Worm (Caenorhabditis elegans) whole organism, mixed stage, embryonic: Measurements from ENCODE around the gene algn-12.

Source experiments
- M03D4.4 ChIP-seq: sonication (generic microtip); optimal IDR thresholded peaks from 2 replicates; lab custom pipeline; 2017; ENCODE audit warnings: mild to moderate bottlenecking, missing genetic modification characterization, missing compliant biosample characterization
- bed-3 ChIP-seq: fragments of 200-800 bp; sonication (Bioruptor generic); optimal IDR thresholded peaks from 3 replicates; lab custom pipeline; 2018; ENCODE audit warnings: mild to moderate bottlenecking, missing genetic modification characterization, moderate library complexity, missing compliant biosample characterization
- blmp-1 ChIP-seq: fragments of 150-350 bp; optimal IDR thresholded peaks from 2 replicates; lab custom pipeline; 2014; ENCODE audit warnings: missing biosample characterization, missing genetic modification characterization
- ceh-39 ChIP-seq: fragments of 150-350 bp; optimal IDR thresholded peaks from 2 replicates; lab custom pipeline; 2014; ENCODE audit warnings: missing biosample characterization, missing genetic modification characterization
- ceh-43 ChIP-seq: fragments of 200-800 bp; sonication (Bioruptor generic); optimal IDR thresholded peaks from 2 replicates; lab custom pipeline; 2018; ENCODE audit warnings: mild to moderate bottlenecking, missing genetic modification characterization, moderate library complexity, missing compliant biosample characterization
- ceh-83 ChIP-seq: fragments of 200-800 bp; sonication (Bioruptor generic); optimal IDR thresholded peaks from 2 replicates; lab custom pipeline; 2018; ENCODE audit warnings: mild to moderate bottlenecking, missing genetic modification characterization, missing compliant biosample characterization
- ces-1 ChIP-seq: fragments of 150-350 bp; optimal IDR thresholded peaks from 2 replicates; lab custom pipeline; 2014; ENCODE audit warnings: missing biosample characterization, missing genetic modification reagents, missing genetic modification characterization
- cnd-1 ChIP-seq: fragments of 200-800 bp; sonication (Bioruptor generic); optimal IDR thresholded peaks from 2 replicates; lab custom pipeline; 2018; ENCODE audit warnings: mild to moderate bottlenecking, missing genetic modification characterization, missing compliant biosample characterization
- drap-1 ChIP-seq: fragments of 200-800 bp; sonication (Bioruptor generic); optimal IDR thresholded peaks from 3 replicates; lab custom pipeline; 2018; ENCODE audit warnings: mild to moderate bottlenecking, missing genetic modification characterization, missing compliant biosample characterization
- elt-1 ChIP-seq: sonication (generic microtip); optimal IDR thresholded peaks from 2 replicates; lab custom pipeline; 2017; ENCODE audit warnings: missing genetic modification characterization, mild to moderate bottlenecking, missing compliant biosample characterization, antibody characterized with exemption, moderate library complexity, borderline replicate concordance; ENCODE audit not compliant: insufficient read depth
- elt-3 ChIP-seq: fragments of 150-350 bp; optimal IDR thresholded peaks from 2 replicates; lab custom pipeline; 2014; ENCODE audit warnings: missing biosample characterization, missing genetic modification characterization
- flh-1 ChIP-seq: fragments of 200-800 bp; sonication (Bioruptor generic); optimal IDR thresholded peaks from 2 replicates; lab custom pipeline; 2018; ENCODE audit warnings: mild to moderate bottlenecking, missing genetic modification characterization, moderate library complexity, missing compliant biosample characterization
- ham-2 ChIP-seq: fragments of 200-800 bp; sonication (Bioruptor generic); optimal IDR thresholded peaks from 2 replicates; lab custom pipeline; 2018; ENCODE audit warnings: mild to moderate bottlenecking, missing genetic modification characterization, missing compliant biosample characterization
- hlh-1 ChIP-seq: fragments of 150-350 bp; optimal IDR thresholded peaks from 2 replicates; lab custom pipeline; 2014; ENCODE audit warnings: missing biosample characterization, missing genetic modification reagents, missing genetic modification characterization
- lin-32 ChIP-seq: fragments of 200-800 bp; sonication (Bioruptor generic); optimal IDR thresholded peaks from 2 replicates; lab custom pipeline; 2018; ENCODE audit warnings: mild to moderate bottlenecking, missing genetic modification characterization, missing compliant biosample characterization
- lsy-2 ChIP-seq: fragments of 150-350 bp; optimal IDR thresholded peaks from 2 replicates; lab custom pipeline; 2014; ENCODE audit warnings: missing biosample characterization, missing genetic modification characterization
- mep-1 ChIP-seq: fragments of 150-350 bp; optimal IDR thresholded peaks from 2 replicates; lab custom pipeline; 2017; ENCODE audit warnings: missing biosample characterization, missing genetic modification reagents, missing genetic modification characterization, inconsistent platforms
- mls-2 ChIP-seq: sonication (generic microtip); optimal IDR thresholded peaks from 2 replicates; lab custom pipeline; 2016; ENCODE audit warnings: mild to moderate bottlenecking, missing genetic modification characterization, moderate library complexity, missing compliant biosample characterization
- nhr-28 ChIP-seq: fragments of 150-350 bp; optimal IDR thresholded peaks from 2 replicates; lab custom pipeline; 2014; ENCODE audit warnings: missing biosample characterization, missing genetic modification characterization
- nhr-76 ChIP-seq: sonication (generic microtip); optimal IDR thresholded peaks from 2 replicates; lab custom pipeline; 2017; ENCODE audit warnings: missing biosample characterization, missing genetic modification characterization
- pha-4 ChIP-seq: fragments of 150-350 bp; optimal IDR thresholded peaks from 2 replicates; lab custom pipeline; 2018; ENCODE audit warnings: missing biosample characterization, missing genetic modification reagents, missing genetic modification characterization
- sem-2 ChIP-seq: fragments of 200-800 bp; sonication (Bioruptor generic); optimal IDR thresholded peaks from 2 replicates; lab custom pipeline; 2018; ENCODE audit warnings: mild to moderate bottlenecking, missing genetic modification characterization, missing compliant biosample characterization
- snpc-4 ChIP-seq: fragments of 150-350 bp; optimal IDR thresholded peaks from 2 replicates; lab custom pipeline; 2014; ENCODE audit warnings: missing biosample characterization, missing genetic modification characterization
- sptf-1 ChIP-seq: sonication (generic microtip); optimal IDR thresholded peaks from 2 replicates; lab custom pipeline; 2017; ENCODE audit warnings: mild to moderate bottlenecking, missing genetic modification characterization, moderate library complexity, missing compliant biosample characterization
- tbx-8 ChIP-seq: fragments of 200-800 bp; sonication (Bioruptor generic); optimal IDR thresholded peaks from 2 replicates; lab custom pipeline; 2018; ENCODE audit warnings: mild to moderate bottlenecking, missing genetic modification characterization, moderate library complexity, missing compliant biosample characterization
- unc-39 ChIP-seq: fragments of 150-350 bp; optimal IDR thresholded peaks from 2 replicates; lab custom pipeline; 2014; ENCODE audit warnings: missing biosample characterization, missing genetic modification characterization
- unc-62 ChIP-seq: fragments of 150-350 bp; optimal IDR thresholded peaks from 2 replicates; lab custom pipeline; 2014; ENCODE audit warnings: missing biosample characterization, missing genetic modification reagents, missing genetic modification characterization
- zip-8 ChIP-seq: fragments of 150-350 bp; optimal IDR thresholded peaks from 2 replicates; lab custom pipeline; 2014; ENCODE audit warnings: missing biosample characterization, missing genetic modification characterization
- ztf-11 ChIP-seq: fragments of 150-350 bp; optimal IDR thresholded peaks from 2 replicates; lab custom pipeline; 2014; ENCODE audit warnings: missing biosample characterization, missing genetic modification characterization

Gene algn-12

DNA sequence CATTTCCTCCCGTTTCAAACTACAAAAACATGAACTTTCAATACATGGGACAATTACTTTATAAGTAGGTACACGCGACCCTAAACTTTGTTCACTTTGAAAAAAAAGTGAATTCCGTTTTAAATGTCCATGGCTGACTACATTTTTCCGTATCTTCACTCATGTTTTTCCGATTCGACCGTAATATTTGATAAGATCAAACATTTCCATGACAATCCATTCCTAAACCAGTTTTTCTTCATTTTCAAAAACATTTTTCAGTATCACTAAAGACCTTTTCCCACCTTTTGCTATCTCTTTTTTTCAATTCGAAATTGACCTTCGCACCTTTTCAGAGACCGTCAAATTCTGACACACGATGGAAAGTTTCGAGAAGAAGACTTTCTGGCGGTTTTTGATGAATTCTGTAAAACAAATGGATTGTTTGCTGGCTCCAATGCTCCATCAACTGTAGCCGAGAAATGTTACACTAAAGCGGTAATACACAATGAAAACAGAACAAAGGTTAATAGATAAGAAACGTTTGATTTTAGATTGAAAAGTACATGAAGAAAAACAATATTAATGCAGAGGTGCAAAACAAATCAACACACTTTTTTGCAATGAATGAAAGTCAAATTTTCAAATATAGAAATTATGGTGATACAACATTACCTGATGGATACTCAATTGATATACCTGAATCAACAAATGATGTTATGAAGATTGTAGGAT is 7.3 kb upstream of the algn-12 start:
- TF ChIP-seq nhr-28 (tag; lab: Kevin White, UChicago): no peak

DNA sequence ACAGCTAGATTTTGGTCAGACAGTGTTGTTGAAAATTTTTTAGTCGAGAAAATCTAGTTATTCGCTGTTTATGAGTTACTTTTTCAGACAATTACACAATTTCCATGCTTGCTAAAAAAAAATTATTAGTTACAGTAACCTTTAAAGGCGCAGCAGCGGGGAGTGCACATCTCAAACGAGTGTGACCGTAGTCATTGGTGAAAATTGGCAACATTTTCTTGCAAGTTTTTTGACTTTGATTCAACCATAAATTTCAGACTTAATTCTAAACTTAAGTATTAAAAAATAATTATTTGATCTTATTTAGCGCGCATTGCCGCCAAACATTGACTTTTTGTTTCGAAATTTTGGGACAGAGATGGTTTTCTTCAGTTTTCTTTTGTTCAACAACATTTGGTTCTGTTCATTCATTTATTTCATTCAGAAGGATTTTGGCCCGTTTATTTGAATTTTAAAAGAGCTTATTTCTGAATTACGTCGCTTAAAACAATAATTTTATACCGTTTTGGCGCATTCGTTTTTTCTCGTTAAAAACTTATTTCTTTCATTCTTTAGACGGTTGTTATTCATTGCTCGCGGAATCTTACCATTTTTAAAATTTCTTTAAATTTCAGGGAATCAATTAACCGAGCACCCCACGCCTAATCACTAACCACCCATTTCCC is 6.0 kb upstream of the algn-12 start, which contains the start of gene oma-2:
TSS of gene oma-2 (plus strand) at position 615 of the 665 bp plus-strand sequence.
- TF ChIP-seq lin-32: no peak

- TF ChIP-seq ham-2 (GFP tag; lab: Kevin White, UChicago) (no peak), sptf-1 (no peak), ceh-39 (tag; lab: Kevin White, UChicago) (no peak), drap-1 (GFP tag; lab: Kevin White, UChicago) (no peak), lsy-2 (tag; lab: Kevin White, UChicago) (peak; percentile 47), elt-1 (no peak), mls-2 (no peak), mep-1 (peak; percentile 54), pha-4 (tag; lab: Kevin White, UChicago) (no peak), flh-1 (GFP tag; lab: Kevin White, UChicago) (no peak), sem-2 (no peak), ztf-11 (tag; lab: Kevin White, UChicago) (no peak), M03D4.4 (tag; lab: Kevin White, UChicago) (no peak), bed-3 (GFP tag; lab: Kevin White, UChicago) (no peak), ces-1 (peak; percentile 49), zip-8 (tag; lab: Kevin White, UChicago) (no peak), unc-39 (tag; lab: Kevin White, UChicago) (no peak), unc-62 (GFP tag; lab: Kevin White, UChicago) (no peak), tbx-8 (GFP tag; lab: Kevin White, UChicago) (no peak), ceh-43 (no peak), nhr-28 (tag; lab: Kevin White, UChicago) (no peak), cnd-1 (tag; lab: Kevin White, UChicago) (no peak), blmp-1 (tag; lab: Kevin White, UChicago) (no peak)
These were observed 3.8 kb upstream of the algn-12 start, which contains the start of gene vars-1 for ce11 chrV:8031121-8031520. Gene vars-1 (plus strand): TSS chrV:8031411.

ce11 chrV:8035947-8036346 is 1.0 kb downstream of the algn-12 start, which contains the start of gene ZC513.14:
Gene ZC513.14 (minus strand): TSS chrV:8036047.
- TF ChIP-seq lin-32: no peak
- no peak for TF ChIP-seq sem-2
- no peak for TF ChIP-seq ceh-83 (GFP tag; lab: Kevin White, UChicago)
- no peak for TF ChIP-seq elt-3
- TF ChIP-seq nhr-76 (tag; lab: Kevin White, UChicago): no peak

ce11 chrV:8039085-8039525 is 4.2 kb downstream of the algn-12 start:
- TF ChIP-seq pha-4 (tag; lab: Kevin White, UChicago): no peak
- TF ChIP-seq flh-1 (GFP tag; lab: Kevin White, UChicago): no peak
- no peak for TF ChIP-seq elt-1
- peak; percentile 14 for TF ChIP-seq sptf-1
- TF ChIP-seq unc-62 (GFP tag; lab: Kevin White, UChicago): no peak
- no peak for TF ChIP-seq lin-32
- TF ChIP-seq mep-1: no peak
- no peak for TF ChIP-seq zip-8 (tag; lab: Kevin White, UChicago)
- TF ChIP-seq snpc-4 (tag; lab: Kevin White, UChicago): no peak
- TF ChIP-seq, all 35 proteins: peak for 1

- TF ChIP-seq ceh-83 (GFP tag; lab: Kevin White, UChicago) (no peak), hlh-1 (no peak), ceh-43 (no peak), ham-2 (GFP tag; lab: Kevin White, UChicago) (no peak), elt-3 (no peak), bed-3 (GFP tag; lab: Kevin White, UChicago) (no peak)
- TF ChIP-seq, all 35 proteins: peak for 0
These were observed 4.7 kb downstream of the algn-12 start for ce11 chrV:8039606-8040005.
